Fruit fly (Drosophila melanogaster) whole organism, embryonic: ENCODE measurements around the gene Agpat4.

Experiments
- Awh ChIP-seq: fragments of 200-800 bp; sonication (Bioruptor generic); IDR thresholded peaks from 2 replicates; pipeline ENCODE4, ENCODE4 v1.3.6; 2022; ENCODE audit warnings: missing biosample characterization, missing genetic modification characterization
- CG10979 ChIP-seq: fragments of 200-800 bp; sonication (Bioruptor generic); optimal IDR thresholded peaks from 2 replicates; lab custom pipeline; 2018; ENCODE audit warnings: missing biosample characterization, mild to moderate bottlenecking, missing genetic modification characterization, moderate library complexity
- CG12391 ChIP-seq: fragments of 200-800 bp; sonication (Bioruptor generic); optimal IDR thresholded peaks from 3 replicates; lab custom pipeline; 2018; ENCODE audit warnings: missing biosample characterization, mild to moderate bottlenecking, missing genetic modification characterization, moderate library complexity
- CG1529 ChIP-seq: fragments of 200-800 bp; sonication (Bioruptor generic); optimal IDR thresholded peaks from 3 replicates; lab custom pipeline; 2018; ENCODE audit warnings: missing biosample characterization, missing genetic modification characterization
- CG1603 ChIP-seq: fragments of 200-800 bp; sonication (Bioruptor generic); optimal IDR thresholded peaks from 2 replicates; lab custom pipeline; 2019; ENCODE audit warnings: missing biosample characterization, mild to moderate bottlenecking, missing genetic modification characterization, moderate library complexity
- CG17359 ChIP-seq: fragments of 200-800 bp; sonication (Bioruptor generic); optimal IDR thresholded peaks from 3 replicates; lab custom pipeline; 2018; ENCODE audit warnings: missing biosample characterization, mild to moderate bottlenecking, missing genetic modification characterization, moderate library complexity
- CG17361 ChIP-seq: fragments of 200-800 bp; sonication (Bioruptor generic); IDR thresholded peaks from 3 replicates; pipeline ENCODE4 v1.3.6; 2022; ENCODE audit warnings: missing biosample characterization, missing genetic modification characterization
- CG18599 ChIP-seq: fragments of 200-800 bp; sonication (Bioruptor generic); optimal IDR thresholded peaks from 3 replicates; lab custom pipeline; 2017; ENCODE audit warnings: missing biosample characterization, missing genetic modification characterization, mild to moderate bottlenecking, moderate library complexity, missing genetic modification reagents
- CG18619 ChIP-seq: fragments of 200-800 bp; sonication (Bioruptor generic); optimal IDR thresholded peaks from 3 replicates; lab custom pipeline; 2017; ENCODE audit warnings: missing biosample characterization, mild to moderate bottlenecking, missing genetic modification characterization
- CG2199 ChIP-seq: fragments of 200-800 bp; sonication (Bioruptor generic); IDR thresholded peaks from 3 replicates; pipeline ENCODE4 v1.3.6; 2022; ENCODE audit warnings: missing biosample characterization, missing genetic modification characterization
- CG2202 ChIP-seq: fragments of 200-800 bp; sonication (Bioruptor generic); optimal IDR thresholded peaks from 2 replicates; lab custom pipeline; 2018; ENCODE audit warnings: missing biosample characterization, mild to moderate bottlenecking, missing genetic modification characterization
- CG2678 ChIP-seq: fragments of 200-800 bp; sonication (Bioruptor generic); optimal IDR thresholded peaks from 3 replicates; lab custom pipeline; 2019; ENCODE audit warnings: missing biosample characterization, mild to moderate bottlenecking, missing genetic modification characterization, moderate library complexity
- CG2875 ChIP-seq: fragments of 200-800 bp; sonication (Bioruptor generic); optimal IDR thresholded peaks from 2 replicates; lab custom pipeline; 2017; ENCODE audit warnings: missing biosample characterization, mild to moderate bottlenecking, missing genetic modification characterization, missing genetic modification reagents
- CG34376 ChIP-seq: fragments of 200-800 bp; sonication (Bioruptor generic); optimal IDR thresholded peaks from 2 replicates; lab custom pipeline; 2018; ENCODE audit warnings: missing biosample characterization, mild to moderate bottlenecking, missing genetic modification characterization
- CG4282 ChIP-seq: fragments of 200-800 bp; sonication (Bioruptor generic); optimal IDR thresholded peaks from 2 replicates; lab custom pipeline; 2016; ENCODE audit warnings: missing biosample characterization, missing genetic modification characterization
- CG4360 ChIP-seq: fragments of 200-800 bp; sonication (Bioruptor generic); IDR thresholded peaks from 2 replicates; pipeline ENCODE4 v1.3.6; 2022; ENCODE audit warnings: missing biosample characterization, missing genetic modification characterization
- CG7745 ChIP-seq: fragments of 200-800 bp; sonication (Bioruptor generic); optimal IDR thresholded peaks from 2 replicates; lab custom pipeline; 2018; ENCODE audit warnings: missing biosample characterization, mild to moderate bottlenecking, missing genetic modification characterization, moderate library complexity
- CG8765 ChIP-seq: fragments of 200-800 bp; sonication (Bioruptor generic); IDR thresholded peaks from 2 replicates; pipeline ENCODE4 v1.3.6; 2022; ENCODE audit warnings: missing biosample characterization, missing genetic modification characterization
- CrebB ChIP-seq: fragments of 200-800 bp; sonication (Bioruptor generic); optimal IDR thresholded peaks from 3 replicates; lab custom pipeline; 2018; ENCODE audit warnings: missing biosample characterization, mild to moderate bottlenecking, missing genetic modification characterization
- Hey ChIP-seq: fragments of 200-800 bp; sonication (Bioruptor generic); optimal IDR thresholded peaks from 3 replicates; lab custom pipeline; 2018; ENCODE audit warnings: missing biosample characterization, mild to moderate bottlenecking, missing genetic modification characterization
- Hr39 ChIP-seq: fragments of >200 bp; optimal IDR thresholded peaks from 2 replicates; lab custom pipeline; 2017
- Jarid2 ChIP-seq: fragments of 200-800 bp; sonication (Bioruptor generic); optimal IDR thresholded peaks from 3 replicates; lab custom pipeline; 2017; ENCODE audit warnings: mild to moderate bottlenecking, missing biosample characterization, missing genetic modification reagents, missing genetic modification characterization
- Lpt ChIP-seq: fragments of >200 bp; optimal IDR thresholded peaks from 2 replicates; lab custom pipeline; 2018; ENCODE audit warnings: missing biosample characterization, missing genetic modification characterization
- Mad ChIP-seq: fragments of 200-800 bp; sonication (Bioruptor generic); optimal IDR thresholded peaks from 2 replicates; lab custom pipeline; 2016; ENCODE audit warnings: missing biosample characterization, missing genetic modification characterization
- Meics ChIP-seq: fragments of 200-800 bp; sonication (Bioruptor generic); optimal IDR thresholded peaks from 2 replicates; lab custom pipeline; 2017; ENCODE audit warnings: missing biosample characterization, mild to moderate bottlenecking, missing genetic modification characterization
- Mes4 ChIP-seq: fragments of 200-800 bp; sonication (Bioruptor generic); optimal IDR thresholded peaks from 2 replicates; lab custom pipeline; 2016; ENCODE audit warnings: missing biosample characterization, missing genetic modification characterization
- Trl ChIP-seq, 3 experiments: fragments of >200 bp in 2 of 3; fragments of 200-800 bp in 1 of 3; sonication (Bioruptor generic) in 1 of 3; optimal IDR thresholded peaks; 2 replicates in 1 of 3; 3 replicates in 2 of 3; lab custom pipeline; 2016 to 2017; ENCODE audit warnings: missing biosample characterization in 1 of 3, missing genetic modification characterization in 1 of 3
- YL-1 ChIP-seq: fragments of 200-800 bp; sonication (Bioruptor generic); optimal IDR thresholded peaks from 3 replicates; lab custom pipeline; 2017; ENCODE audit warnings: missing biosample characterization, mild to moderate bottlenecking, missing genetic modification characterization
- ac ChIP-seq: fragments of 200-800 bp; sonication (Bioruptor generic); optimal IDR thresholded peaks from 3 replicates; lab custom pipeline; 2017; ENCODE audit warnings: missing biosample characterization, mild to moderate bottlenecking, missing genetic modification characterization
- amos ChIP-seq: fragments of 200-800 bp; sonication (Bioruptor generic); IDR thresholded peaks from 2 replicates; pipeline ENCODE4 v1.3.6; 2022; ENCODE audit warnings: missing biosample characterization, missing genetic modification characterization; ENCODE audit not compliant: partially characterized antibody
- cas ChIP-seq: fragments of 200-800 bp; sonication (Bioruptor generic); IDR thresholded peaks from 2 replicates; pipeline ENCODE4 v1.3.6; 2022; ENCODE audit warnings: missing biosample characterization, missing genetic modification characterization
- cg ChIP-seq: fragments of 200-800 bp; sonication (Bioruptor generic); optimal IDR thresholded peaks from 3 replicates; lab custom pipeline; 2019; ENCODE audit warnings: missing biosample characterization, mild to moderate bottlenecking, missing genetic modification characterization, moderate library complexity
- cwo ChIP-seq: fragments of 200-800 bp; sonication (Bioruptor generic); optimal IDR thresholded peaks from 3 replicates; lab custom pipeline; 2017; ENCODE audit warnings: missing biosample characterization, missing genetic modification characterization, mild to moderate bottlenecking, moderate library complexity, missing genetic modification reagents
- esg ChIP-seq: fragments of 200-800 bp; sonication (Bioruptor generic); conservative IDR thresholded peaks from 2 replicates; pipeline ENCODE4 v1.3.6; 2022; ENCODE audit warnings: missing biosample characterization, missing genetic modification characterization
- gem ChIP-seq: fragments of 200-800 bp; sonication (Bioruptor generic); optimal IDR thresholded peaks from 2 replicates; lab custom pipeline; 2019; ENCODE audit warnings: missing biosample characterization, mild to moderate bottlenecking, missing genetic modification characterization, moderate library complexity
- gsb-n ChIP-seq: fragments of 200-800 bp; sonication (Bioruptor generic); optimal IDR thresholded peaks from 3 replicates; lab custom pipeline; 2018; ENCODE audit warnings: missing biosample characterization, mild to moderate bottlenecking, missing genetic modification characterization
- hb ChIP-seq: fragments of 200-800 bp; sonication (Bioruptor generic); IDR thresholded peaks from 3 replicates; pipeline ENCODE4 v1.3.6; 2022; ENCODE audit warnings: missing biosample characterization, missing genetic modification characterization; ENCODE audit not compliant: partially characterized antibody
- insv ChIP-seq, 2 experiments: fragments of 200-800 bp; sonication (Bioruptor generic); optimal IDR thresholded peaks; 3 replicates each; lab custom pipeline; 2016 to 2018; ENCODE audit warnings: missing biosample characterization in 2 of 2, missing genetic modification characterization in 2 of 2
- luna ChIP-seq: fragments of 200-800 bp; sonication (Bioruptor generic); optimal IDR thresholded peaks from 2 replicates; lab custom pipeline; 2016; ENCODE audit warnings: missing biosample characterization, missing genetic modification characterization
- nom ChIP-seq: fragments of 200-800 bp; sonication (Bioruptor generic); optimal IDR thresholded peaks from 2 replicates; lab custom pipeline; 2017; ENCODE audit warnings: missing biosample characterization, missing genetic modification characterization, mild to moderate bottlenecking, moderate library complexity, missing genetic modification reagents
- pan ChIP-seq, 4 experiments: fragments of >200 bp in 3 of 4; fragments of 200-800 bp in 1 of 4; sonication (Bioruptor generic) in 1 of 4; optimal IDR thresholded peaks in 3 of 4; IDR thresholded peaks in 1 of 4; 2 replicates each; pipeline versions ENCODE4 v1.3.6 to Lab custom; 2017 to 2022; ENCODE audit warnings: missing biosample characterization in 2 of 4, missing genetic modification characterization in 2 of 4, mixed read lengths in 1 of 4
- rib ChIP-seq: fragments of 200-800 bp; sonication (Bioruptor generic); IDR thresholded peaks from 2 replicates; pipeline ENCODE4 v1.3.6; 2022; ENCODE audit warnings: missing biosample characterization, missing genetic modification characterization
- sens ChIP-seq: fragments of 200-800 bp; sonication (Bioruptor generic); peaks from one replicate; lab custom pipeline; 2016; ENCODE audit warnings: missing biosample characterization, missing genetic modification characterization
- seq ChIP-seq: fragments of 200-800 bp; sonication (Bioruptor generic); IDR thresholded peaks from 2 replicates; pipeline ENCODE4 v1.3.6; 2022; ENCODE audit warnings: missing biosample characterization, missing genetic modification characterization
- shn ChIP-seq: fragments of 200-800 bp; sonication (Bioruptor generic); optimal IDR thresholded peaks from 3 replicates; lab custom pipeline; 2016; ENCODE audit warnings: missing biosample characterization, missing genetic modification characterization
- ssp ChIP-seq: fragments of 200-800 bp; sonication (Bioruptor generic); IDR thresholded peaks from 2 replicates; pipeline ENCODE4 v1.3.6; 2022; ENCODE audit warnings: missing biosample characterization, missing genetic modification characterization
- tin ChIP-seq: fragments of 200-800 bp; sonication (Bioruptor generic); optimal IDR thresholded peaks from 3 replicates; lab custom pipeline; 2016; ENCODE audit warnings: missing biosample characterization, missing genetic modification characterization
- wor ChIP-seq: fragments of 200-800 bp; sonication (Bioruptor generic); IDR thresholded peaks from 2 replicates; pipeline ENCODE4 v1.3.6; 2022; ENCODE audit warnings: missing biosample characterization, missing genetic modification characterization
- yki ChIP-seq: fragments of >200 bp; optimal IDR thresholded peaks from 3 replicates; lab custom pipeline; 2018

The Agpat4 gene

dm6 chr3L:16407815-16408608, 26.6 kb upstream of the Agpat4 start (continued):
- TF ChIP-seq CG18599 (GFP tag; lab: Kevin White, UChicago) (no peak), YL-1 (GFP tag; lab: Kevin White, UChicago) (peak; percentile 31), CG10979 (peak; percentile 49), CG4360 (GFP tag; lab: Robert Waterston, UW) (peak; percentile 84), CG1603 (no peak), CG34376 (GFP tag; lab: Kevin White, UChicago) (no peak), seq (GFP tag; lab: Robert Waterston, UW) (peak; percentile 49; the same call in 1 of the 2 replicates), insv (GFP tag; optimal IDR thresholded peaks at IDR 0.05; lab: Kevin White, UChicago) (peak in 1 of 2 experiments; percentile 94), CG4282 (GFP tag; lab: Kevin White, UChicago) (no peak), CG2199 (GFP tag; lab: Robert Waterston, UW) (peak; percentile 84; the same call in 2 of the 3 replicates), CG2875 (no peak), pan (optimal IDR thresholded peaks at IDR 0.05; lab: Kevin White, UChicago) (no peak), pan (GFP tag; optimal IDR thresholded peaks at IDR 0.05 in 1 of 2, IDR thresholded peaks at IDR 0.05 in 1 of 2) (no peak), esg (GFP tag; lab: Robert Waterston, UW) (no peak), Hey (tag; lab: Kevin White, UChicago) (peak; percentile 68), CG7745 (tag; lab: Kevin White, UChicago) (no peak), Mes4 (no peak), CG12391 (no peak), yki (lab: Kevin White, UChicago) (peak; percentile 60), amos (GFP tag; lab: Robert Waterston, UW) (0 out of 2 replicates have a peak, but pooled peaks have one; percentile 17), CG1529 (GFP tag; lab: Kevin White, UChicago) (no peak), shn (GFP tag; lab: Kevin White, UChicago) (no peak), nom (GFP tag; lab: Kevin White, UChicago) (no peak), ac (GFP tag; lab: Kevin White, UChicago) (no peak), CG8765 (GFP tag; lab: Robert Waterston, UW) (0 out of 2 replicates have a peak, but pooled peaks have one; percentile 18), Meics (no peak), rib (GFP tag; lab: Robert Waterston, UW) (peak; percentile 51; the same call in 1 of the 2 replicates), luna (GFP tag; lab: Kevin White, UChicago) (no peak), Mad (GFP tag; lab: Kevin White, UChicago) (no peak), gsb-n (peak; percentile 68), Lpt (no peak), gem (tag; lab: Kevin White, UChicago) (no peak), Hr39 (lab: Kevin White, UChicago) (no peak), hb (GFP tag; lab: Robert Waterston, UW) (no peak), wor (no peak), CG18619 (no peak), CG17361 (no peak), Trl (optimal IDR thresholded peaks at IDR 0.05; lab: Kevin White, UChicago) (peak; percentile 72 to 76), Trl (GFP tag; optimal IDR thresholded peaks at IDR 0.05; lab: Kevin White, UChicago) (no peak), ssp (no peak), cas (GFP tag; lab: Robert Waterston, UW) (no peak), cg (GFP tag; lab: Kevin White, UChicago) (peak; percentile 59), cwo (GFP tag; lab: Kevin White, UChicago) (no peak), CG17359 (tag; lab: Kevin White, UChicago) (no peak), tin (no peak), Jarid2 (no peak), CG2678 (tag; lab: Kevin White, UChicago) (no peak), Awh (GFP tag; lab: Robert Waterston, UW) (no peak), sens (GFP tag; lab: Kevin White, UChicago) (peak; percentile 85), CG2202 (tag; lab: Kevin White, UChicago) (no peak), CrebB (tag; lab: Kevin White, UChicago) (no peak)
